Worm (Caenorhabditis elegans): ENCODE data around the gene ncx-7.

- TF ChIP-seq ama-1 (optimal IDR thresholded peaks at IDR 0.05) = no peak
- TF ChIP-seq elt-4 (tag; optimal IDR thresholded peaks at IDR 0.05) = no peak
- TF ChIP-seq zip-5 (tag; optimal IDR thresholded peaks at IDR 0.05) = no peak
- no peak for TF ChIP-seq unc-86 (tag; optimal IDR thresholded peaks at IDR 0.05)
- no peak for TF ChIP-seq pax-1 (tag; optimal IDR thresholded peaks at IDR 0.05)
- no peak for TF ChIP-seq ceh-48 (tag; optimal IDR thresholded peaks at IDR 0.05)
- no peak for TF ChIP-seq nfya-1 (tag; optimal IDR thresholded peaks at IDR 0.05)
- TF ChIP-seq ceh-19 (GFP tag; optimal IDR thresholded peaks at IDR 0.05) = no peak
- no peak for TF ChIP-seq pha-2 (tag; optimal IDR thresholded peaks at IDR 0.05)
- no peak for TF ChIP-seq K09A11.1 (tag; optimal IDR thresholded peaks at IDR 0.05; ENCODE audit: insufficient read depth)
- no peak for TF ChIP-seq ahr-1 (tag; optimal IDR thresholded peaks at IDR 0.05)
- TF ChIP-seq sox-4 (tag; optimal IDR thresholded peaks at IDR 0.05) = no peak
Measured at ce11 chrIII:9735857-9736256, 15.8 kb upstream of the ncx-7 start, which contains the start of gene dao-6.
